Worm (Caenorhabditis elegans) whole organism, young adult: ENCODE measurements around the gene T23E7.2.

Experiments
- B0035.1 ChIP-seq: sonication (generic microtip); optimal IDR thresholded peaks from 2 replicates; lab custom pipeline; 2016; ENCODE audit warnings: missing genetic modification characterization, mild to moderate bottlenecking, missing compliant biosample characterization, missing genotype, missing genetic modification reagents
- B0336.3 ChIP-seq: fragments of 200-800 bp; sonication (Bioruptor generic); IDR thresholded peaks from 2 replicates; pipeline ENCODE4 v1.3.6; 2022; ENCODE audit warnings: missing genetic modification characterization, missing compliant biosample characterization
- D2030.7 ChIP-seq: fragments of 200-800 bp; sonication (Bioruptor generic); IDR thresholded peaks from 2 replicates; pipeline ENCODE4 v1.3.6; 2022; ENCODE audit warnings: missing genetic modification reagents, missing genetic modification characterization, missing compliant biosample characterization
- F52B5.7 ChIP-seq: sonication (generic microtip); optimal IDR thresholded peaks from 2 replicates; lab custom pipeline; 2016; ENCODE audit warnings: mild to moderate bottlenecking, missing genetic modification characterization, missing compliant biosample characterization
- Y67H2A.10 ChIP-seq: fragments of 200-800 bp; sonication (Bioruptor generic); conservative IDR thresholded peaks from 2 replicates; pipeline ENCODE4 v1.3.6; 2022; ENCODE audit warnings: missing genetic modification reagents, missing genetic modification characterization, missing compliant biosample characterization
- Y79H2A.3 ChIP-seq: fragments of 200-800 bp; sonication (Bioruptor generic); conservative IDR thresholded peaks from 2 replicates; pipeline ENCODE4 v1.3.6; 2022; ENCODE audit warnings: missing genetic modification reagents, missing genetic modification characterization, missing compliant biosample characterization
- akir-1 ChIP-seq: fragments of 200-800 bp; sonication (Bioruptor generic); optimal IDR thresholded peaks from 2 replicates; lab custom pipeline; 2018; ENCODE audit warnings: mild to moderate bottlenecking, missing genetic modification characterization, moderate library complexity, missing compliant biosample characterization
- ama-1 ChIP-seq, 3 experiments: fragments of 150-350 bp in 1 of 3; sonication (generic microtip) in 2 of 3; optimal IDR thresholded peaks; 2 replicates each; lab custom pipeline; 2014 to 2018; ENCODE audit warnings: missing biosample characterization in 2 of 3, missing genetic modification characterization in 2 of 3, missing genetic modification reagents in 2 of 3
- attf-5 ChIP-seq: fragments of 200-800 bp; sonication (Bioruptor generic); optimal IDR thresholded peaks from 2 replicates; lab custom pipeline; 2018; ENCODE audit warnings: mild to moderate bottlenecking, missing genetic modification characterization, missing compliant biosample characterization
- attf-6 ChIP-seq: fragments of 200-800 bp; sonication (Bioruptor generic); IDR thresholded peaks from 2 replicates; pipeline ENCODE4 v1.3.6; 2022; ENCODE audit warnings: missing genetic modification reagents, missing genetic modification characterization, missing compliant biosample characterization
- bed-1 ChIP-seq: fragments of 200-800 bp; sonication (Bioruptor generic); IDR thresholded peaks from 2 replicates; pipeline ENCODE4 v1.3.6; 2022; ENCODE audit warnings: missing genetic modification reagents, missing genetic modification characterization, missing compliant biosample characterization
- bed-2 ChIP-seq: fragments of 200-800 bp; sonication (Bioruptor generic); IDR thresholded peaks from 2 replicates; pipeline ENCODE4 v1.3.6; 2022; ENCODE audit warnings: missing genetic modification reagents, missing genetic modification characterization, missing compliant biosample characterization
- ccch-3 ChIP-seq: fragments of 200-800 bp; sonication (Bioruptor generic); optimal IDR thresholded peaks from 2 replicates; lab custom pipeline; 2018; ENCODE audit warnings: mild to moderate bottlenecking, missing genetic modification characterization, missing compliant biosample characterization
- cebp-1 ChIP-seq, 2 experiments: fragments of 200-800 bp in 1 of 2; sonication (Bioruptor generic) in 1 of 2; sonication (generic microtip) in 1 of 2; IDR thresholded peaks in 1 of 2; optimal IDR thresholded peaks in 1 of 2; 2 replicates each; pipeline versions ENCODE4 v1.3.6 to Lab custom; 2017 to 2022; ENCODE audit warnings: missing compliant biosample characterization in 2 of 2, missing genetic modification characterization in 2 of 2, mild to moderate bottlenecking in 1 of 2, missing genetic modification reagents in 1 of 2, moderate library complexity in 1 of 2
- ceh-100 ChIP-seq: fragments of 200-800 bp; sonication (Bioruptor generic); IDR thresholded peaks from 2 replicates; pipeline ENCODE4 v1.3.6; 2022; ENCODE audit warnings: missing genetic modification reagents, missing genetic modification characterization, missing compliant biosample characterization
- ceh-27 ChIP-seq: fragments of 200-800 bp; sonication (Bioruptor generic); optimal IDR thresholded peaks from 2 replicates; lab custom pipeline; 2018; ENCODE audit warnings: mild to moderate bottlenecking, missing genetic modification characterization, moderate library complexity, missing compliant biosample characterization
- ceh-91 ChIP-seq: fragments of 200-800 bp; sonication (Bioruptor generic); IDR thresholded peaks from 2 replicates; pipeline ENCODE4 v1.3.6; 2022; ENCODE audit warnings: missing genetic modification reagents, missing genetic modification characterization, missing compliant biosample characterization
- chd-7 ChIP-seq: sonication (generic microtip); optimal IDR thresholded peaks from 2 replicates; lab custom pipeline; 2016; ENCODE audit warnings: mild to moderate bottlenecking, missing genetic modification characterization, moderate library complexity, missing compliant biosample characterization
- dox-1 ChIP-seq: fragments of 200-800 bp; sonication (Bioruptor generic); IDR thresholded peaks from 2 replicates; pipeline ENCODE4 v1.3.6; 2022; ENCODE audit warnings: missing genetic modification reagents, missing genetic modification characterization, missing compliant biosample characterization
- egrh-3 ChIP-seq: fragments of 200-800 bp; sonication (Bioruptor generic); IDR thresholded peaks from 2 replicates; pipeline ENCODE4 v1.3.6; 2022; ENCODE audit warnings: missing genetic modification reagents, missing genetic modification characterization, missing compliant biosample characterization
- ekl-4 ChIP-seq: fragments of 200-800 bp; sonication (Bioruptor generic); IDR thresholded peaks from 2 replicates; pipeline ENCODE4 v1.3.6; 2022; ENCODE audit warnings: missing genetic modification reagents, missing genetic modification characterization, missing compliant biosample characterization
- hlh-12 ChIP-seq: sonication (generic microtip); optimal IDR thresholded peaks from 2 replicates; lab custom pipeline; 2016; ENCODE audit warnings: missing genetic modification characterization, missing compliant biosample characterization
- hmg-1.2 ChIP-seq: fragments of 200-800 bp; sonication (Bioruptor generic); IDR thresholded peaks from 2 replicates; pipeline ENCODE4 v1.3.6; 2022; ENCODE audit warnings: missing genetic modification reagents, missing genetic modification characterization, missing compliant biosample characterization
- lag-1 ChIP-seq: fragments of 200-800 bp; sonication (Bioruptor generic); IDR thresholded peaks from 2 replicates; pipeline ENCODE4 v1.3.6; 2022; ENCODE audit warnings: missing genetic modification reagents, missing genetic modification characterization, missing compliant biosample characterization
- let-607 ChIP-seq, 2 experiments: fragments of 200-800 bp in 1 of 2; sonication (Bioruptor generic) in 1 of 2; sonication (generic microtip) in 1 of 2; optimal IDR thresholded peaks; 2 replicates each; lab custom pipeline; 2016 to 2018; ENCODE audit warnings: mild to moderate bottlenecking in 2 of 2, missing compliant biosample characterization in 2 of 2, missing genetic modification characterization in 2 of 2, moderate library complexity in 2 of 2, missing genotype in 1 of 2
- lir-1 ChIP-seq: fragments of 200-800 bp; sonication (Bioruptor generic); conservative IDR thresholded peaks from 2 replicates; pipeline ENCODE4 v1.3.6; 2022; ENCODE audit warnings: missing genetic modification reagents, missing genetic modification characterization, missing compliant biosample characterization
- lsl-1 ChIP-seq: fragments of 200-800 bp; sonication (Bioruptor generic); optimal IDR thresholded peaks from 2 replicates; lab custom pipeline; 2018; ENCODE audit warnings: mild to moderate bottlenecking, missing genetic modification characterization, moderate library complexity, missing compliant biosample characterization
- madf-3 ChIP-seq: fragments of 200-800 bp; sonication (Bioruptor generic); IDR thresholded peaks from 2 replicates; pipeline ENCODE4 v1.3.6; 2022; ENCODE audit warnings: missing genetic modification reagents, missing genetic modification characterization, missing compliant biosample characterization
- madf-8 ChIP-seq: fragments of 200-800 bp; sonication (Bioruptor generic); conservative IDR thresholded peaks from 2 replicates; pipeline ENCODE4 v1.3.6; 2022; ENCODE audit warnings: missing genetic modification reagents, missing genetic modification characterization, missing compliant biosample characterization
- mcd-1 ChIP-seq: fragments of 200-800 bp; sonication (Bioruptor generic); IDR thresholded peaks from 2 replicates; pipeline ENCODE4 v1.3.6; 2022; ENCODE audit warnings: missing genetic modification reagents, missing genetic modification characterization, missing compliant biosample characterization
- mes-4 ChIP-seq: sonication (generic microtip); optimal IDR thresholded peaks from 2 replicates; lab custom pipeline; 2016; ENCODE audit warnings: missing genotype, missing genetic modification characterization, missing compliant biosample characterization
- nfyb-1 ChIP-seq: fragments of 200-800 bp; sonication (Bioruptor generic); IDR thresholded peaks from 2 replicates; pipeline ENCODE4 v1.3.6; 2022; ENCODE audit warnings: missing genetic modification reagents, missing genetic modification characterization, missing compliant biosample characterization
- nhr-27 ChIP-seq: fragments of 200-800 bp; sonication (Bioruptor generic); optimal IDR thresholded peaks from 2 replicates; lab custom pipeline; 2018; ENCODE audit warnings: mild to moderate bottlenecking, missing genetic modification characterization, moderate library complexity, missing compliant biosample characterization
- nhr-80 ChIP-seq: sonication (generic microtip); optimal IDR thresholded peaks from 2 replicates; lab custom pipeline; 2016; ENCODE audit warnings: missing genetic modification characterization, missing compliant biosample characterization
- pha-4 ChIP-seq: fragments of 150-350 bp; sonication (generic microtip); optimal IDR thresholded peaks from 2 replicates; lab custom pipeline; 2014; ENCODE audit warnings: missing biosample characterization, missing genetic modification reagents, missing genetic modification characterization
- rcor-1 ChIP-seq: fragments of 200-800 bp; sonication (Bioruptor generic); IDR thresholded peaks from 2 replicates; pipeline ENCODE4 v1.3.6; 2022; ENCODE audit warnings: missing genetic modification reagents, missing genetic modification characterization, missing compliant biosample characterization
- snpc-4 ChIP-seq, 5 experiments: fragments of 150-350 bp in 1 of 5; sonication (generic microtip) in 4 of 5; optimal IDR thresholded peaks; 2 replicates each; lab custom pipeline; 2014 to 2018; ENCODE audit warnings: missing genetic modification characterization in 5 of 5, missing biosample characterization in 3 of 5, antibody characterized with exemption in 2 of 5, mild to moderate bottlenecking in 2 of 5, missing compliant biosample characterization in 2 of 5, missing genotype in 2 of 5, moderate library complexity in 2 of 5, missing genetic modification reagents in 1 of 5
- sptf-2 ChIP-seq: fragments of 200-800 bp; sonication (Bioruptor generic); optimal IDR thresholded peaks from 2 replicates; lab custom pipeline; 2018; ENCODE audit warnings: mild to moderate bottlenecking, missing genetic modification characterization, missing compliant biosample characterization
- tbx-9 ChIP-seq: sonication (generic microtip); optimal IDR thresholded peaks from 2 replicates; lab custom pipeline; 2016; ENCODE audit warnings: borderline replicate concordance, missing genetic modification characterization, inconsistent platforms, missing compliant biosample characterization
- zfh-2 ChIP-seq: fragments of 200-800 bp; sonication (Bioruptor generic); conservative IDR thresholded peaks from 2 replicates; pipeline ENCODE4 v1.3.6; 2022; ENCODE audit warnings: missing genetic modification reagents, missing genetic modification characterization, missing compliant biosample characterization
- zim-3 ChIP-seq: sonication (generic microtip); optimal IDR thresholded peaks from 2 replicates; lab custom pipeline; 2017; ENCODE audit warnings: mild to moderate bottlenecking, missing genetic modification characterization, moderate library complexity, missing compliant biosample characterization
- ztf-18 ChIP-seq: sonication (generic microtip); optimal IDR thresholded peaks from 2 replicates; lab custom pipeline; 2016; ENCODE audit warnings: missing genotype, mild to moderate bottlenecking, missing genetic modification characterization, missing compliant biosample characterization
- ztf-28 ChIP-seq: fragments of 200-800 bp; sonication (Bioruptor generic); IDR thresholded peaks from 2 replicates; pipeline ENCODE4 v1.3.6; 2022; ENCODE audit warnings: missing genetic modification reagents, missing genetic modification characterization, missing compliant biosample characterization

The T23E7.2 gene

ce11 chrX:17630888-17631287, 39.9 kb upstream of the T23E7.2 start (continued):
- TF ChIP-seq D2030.7 (GFP tag; lab: Robert Waterston, UW) (no peak), ceh-91 (GFP tag; lab: Robert Waterston, UW) (no peak), snpc-4 (GFP tag; optimal IDR thresholded peaks at IDR 0.05; lab: Kevin White, UChicago) (no peak), snpc-4 (tag; optimal IDR thresholded peaks at IDR 0.05; lab: Kevin White, UChicago) (peak in 1 of 4 experiments; percentile 29), dox-1 (GFP tag; lab: Robert Waterston, UW) (peak; percentile 49; the same call in 1 of the 2 replicates), let-607 (tag; optimal IDR thresholded peaks at IDR 0.05; lab: Kevin White, UChicago) (peak; percentile 20 to 51), B0336.3 (peak; percentile 78), zim-3 (tag; lab: Kevin White, UChicago) (no peak), egrh-3 (GFP tag; lab: Robert Waterston, UW) (0 out of 2 replicates have a peak, but pooled peaks have one; percentile 14), chd-7 (tag; lab: Kevin White, UChicago) (peak; percentile 72), mcd-1 (GFP tag; lab: Robert Waterston, UW) (peak; percentile 50), zfh-2 (GFP tag; lab: Robert Waterston, UW) (peak; percentile 77), attf-5 (GFP tag; lab: Kevin White, UChicago) (peak; percentile 35), Y79H2A.3 (GFP tag; lab: Robert Waterston, UW) (no peak)

ce11 chrX:17631703-17632102, 39.1 kb upstream of the T23E7.2 start:
- TF ChIP-seq dox-1 (GFP tag; lab: Robert Waterston, UW) (peak; percentile 50; the same call in 1 of the 2 replicates), attf-5 (GFP tag; lab: Kevin White, UChicago) (peak; percentile 5), nhr-80 (tag; lab: Kevin White, UChicago) (peak; percentile 14), ccch-3 (GFP tag; lab: Kevin White, UChicago) (no peak), hmg-1.2 (GFP tag; lab: Robert Waterston, UW) (no peak), hlh-12 (no peak), nfyb-1 (peak; percentile 15; the same call in 1 of the 2 replicates)

DNA sequence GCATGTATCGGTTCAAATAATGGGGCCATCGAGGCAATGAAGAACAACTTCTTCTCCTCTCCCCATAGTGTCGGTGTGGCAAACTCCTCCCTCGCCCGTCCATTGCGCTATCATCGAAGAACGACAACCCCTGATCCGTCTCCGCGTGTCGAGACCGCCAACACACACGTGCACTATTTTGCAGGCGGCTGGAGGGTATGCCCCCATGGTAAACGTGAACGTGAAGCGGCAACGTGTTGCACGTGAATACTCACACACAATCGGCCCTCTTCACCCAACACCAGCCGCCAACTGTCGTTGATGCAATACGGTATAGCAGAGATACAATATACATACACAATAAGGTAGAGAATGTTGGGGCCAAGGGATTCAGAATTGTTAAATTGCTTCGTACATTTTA, 37.7 kb upstream of the T23E7.2 start:
- TF ChIP-seq egrh-3 (GFP tag; lab: Robert Waterston, UW) (no peak), nhr-27 (tag; lab: Kevin White, UChicago) (no peak), ceh-100 (GFP tag; lab: Robert Waterston, UW) (no peak), cebp-1 (GFP tag; IDR thresholded peaks at IDR 0.05; lab: Robert Waterston, UW) (no peak), cebp-1 (tag; optimal IDR thresholded peaks at IDR 0.05; lab: Kevin White, UChicago) (peak; percentile 27), ztf-28 (GFP tag; lab: Robert Waterston, UW) (no peak), mes-4 (tag; lab: Kevin White, UChicago) (no peak), ama-1 (optimal IDR thresholded peaks at IDR 0.05; lab: Kevin White, UChicago) (no peak), ama-1 (GFP tag; optimal IDR thresholded peaks at IDR 0.05; lab: Kevin White, UChicago) (no peak), ceh-27 (peak; percentile 34), attf-6 (GFP tag; lab: Robert Waterston, UW) (no peak), rcor-1 (GFP tag; lab: Robert Waterston, UW) (no peak), B0035.1 (tag; lab: Kevin White, UChicago) (no peak), F52B5.7 (tag; lab: Kevin White, UChicago) (no peak), lir-1 (GFP tag; lab: Robert Waterston, UW) (no peak), pha-4 (tag; lab: Kevin White, UChicago) (no peak), akir-1 (peak; percentile 26), lsl-1 (no peak), D2030.7 (GFP tag; lab: Robert Waterston, UW) (no peak), sptf-2 (GFP tag; lab: Kevin White, UChicago) (no peak), ekl-4 (GFP tag; lab: Robert Waterston, UW) (no peak), lag-1 (GFP tag; lab: Robert Waterston, UW) (no peak), bed-1 (GFP tag; lab: Robert Waterston, UW) (no peak), bed-2 (GFP tag; lab: Robert Waterston, UW) (no peak), chd-7 (tag; lab: Kevin White, UChicago) (peak; percentile 63), madf-8 (GFP tag; lab: Robert Waterston, UW) (no peak), madf-3 (GFP tag; lab: Robert Waterston, UW) (no peak), let-607 (tag; optimal IDR thresholded peaks at IDR 0.05; lab: Kevin White, UChicago) (no peak), Y67H2A.10 (GFP tag; lab: Robert Waterston, UW) (no peak), tbx-9 (tag; lab: Kevin White, UChicago) (no peak), ztf-18 (tag; lab: Kevin White, UChicago) (no peak)
